Worm (Caenorhabditis elegans): ENCODE results near the gene psmd-9.
A peak's percentile ranks its signal among the peaks of the same experiment; 100 is the strongest.

psmd-9 gene

DNA sequence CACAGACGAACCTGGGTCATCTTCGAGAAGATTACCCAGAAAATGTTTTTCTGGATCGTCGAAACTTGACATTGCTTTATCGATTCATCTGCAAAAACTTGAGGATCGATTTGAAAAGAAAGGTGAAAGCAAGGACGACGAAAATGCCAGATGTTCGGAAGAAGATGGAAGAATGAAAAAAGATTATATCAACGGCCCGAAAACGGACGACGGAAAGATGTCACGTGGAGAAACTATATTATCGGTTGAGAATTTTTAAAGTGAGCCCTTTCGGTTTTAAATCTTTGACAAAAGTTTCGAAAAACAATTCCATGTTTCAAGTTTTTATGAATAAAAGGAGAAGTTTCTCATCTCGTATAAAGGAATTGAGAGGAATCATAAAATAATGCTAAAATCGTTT, 43.7 kb upstream of the psmd-9 start, which contains the start of gene dnj-5:
Gene dnj-5 (minus strand): TSS at position 101 of the 400 bp plus-strand sequence.
- no peak for TF ChIP-seq unc-55 (GFP tag; optimal IDR thresholded peaks at IDR 0.05)
- no peak for TF ChIP-seq nhr-11 (tag; optimal IDR thresholded peaks at IDR 0.05)
- no peak for TF ChIP-seq ztf-1 (GFP tag; conservative IDR thresholded peaks at IDR 0.05)

- TF ChIP-seq ztf-11 (tag; optimal IDR thresholded peaks at IDR 0.05), result no peak
- TF ChIP-seq crh-2 (tag; optimal IDR thresholded peaks at IDR 0.05), result peak; percentile 26
- peak; percentile 17 for TF ChIP-seq zag-1 (tag; optimal IDR thresholded peaks at IDR 0.05)
- TF ChIP-seq nhr-77 (tag; optimal IDR thresholded peaks at IDR 0.05), result no peak
- peak; percentile 36 for TF ChIP-seq C34F6.9 (tag; optimal IDR thresholded peaks at IDR 0.05)
- no peak for TF ChIP-seq Y55F3AM.14 (GFP tag; optimal IDR thresholded peaks at IDR 0.05)
- TF ChIP-seq ztf-1 (GFP tag; conservative IDR thresholded peaks at IDR 0.05), result no peak
- TF ChIP-seq sma-9 (GFP tag; optimal IDR thresholded peaks at IDR 0.05), result peak; percentile 15
- TF ChIP-seq sma-9 (tag; optimal IDR thresholded peaks at IDR 0.05), result no peak
- peak; percentile 1 for TF ChIP-seq gmeb-1 (tag; optimal IDR thresholded peaks at IDR 0.05)
- peak in 1 of 2 experiments; percentile 37 for TF ChIP-seq lsy-2 (tag; optimal IDR thresholded peaks at IDR 0.05)
- peak; percentile 60 for TF ChIP-seq fos-1 (tag; optimal IDR thresholded peaks at IDR 0.05)
- peak; percentile 6 for TF ChIP-seq unc-55 (GFP tag; optimal IDR thresholded peaks at IDR 0.05)
- TF ChIP-seq nhr-129 (tag; optimal IDR thresholded peaks at IDR 0.05), result peak; percentile 84
- TF ChIP-seq F13H6.1 (tag; optimal IDR thresholded peaks at IDR 0.05), result peak; percentile 70
Observed at ce11 chrII:6858835-6859234, 43.1 kb upstream of the psmd-9 start.

ce11 chrII:6860043-6860442, 41.9 kb upstream of the psmd-9 start:
- no peak for TF ChIP-seq crh-2 (tag; optimal IDR thresholded peaks at IDR 0.05)
- no peak for TF ChIP-seq sma-3 (GFP tag; optimal IDR thresholded peaks at IDR 0.05)
- TF ChIP-seq ZK546.5 (tag; optimal IDR thresholded peaks at IDR 0.05), result no peak
- no peak for TF ChIP-seq zag-1 (tag; optimal IDR thresholded peaks at IDR 0.05)
- TF ChIP-seq aly-2 (tag; optimal IDR thresholded peaks at IDR 0.05), result no peak
- TF ChIP-seq peb-1 (tag; optimal IDR thresholded peaks at IDR 0.05), result no peak
- no peak for TF ChIP-seq fos-1 (tag; optimal IDR thresholded peaks at IDR 0.05)
- TF ChIP-seq unc-39 (tag; optimal IDR thresholded peaks at IDR 0.05), result no peak
- no peak for TF ChIP-seq nhr-77 (tag; optimal IDR thresholded peaks at IDR 0.05)
- TF ChIP-seq snpc-4 (tag; optimal IDR thresholded peaks at IDR 0.05), result no peak
- TF ChIP-seq ztf-4 (tag; optimal IDR thresholded peaks at IDR 0.05), result no peak
- no peak for TF ChIP-seq nhr-25 (tag; optimal IDR thresholded peaks at IDR 0.05)
- no peak for TF ChIP-seq R02D3.7 (tag; optimal IDR thresholded peaks at IDR 0.05)
- TF ChIP-seq nhr-237 (tag; optimal IDR thresholded peaks at IDR 0.05), result no peak
- TF ChIP-seq elt-1 (tag; optimal IDR thresholded peaks at IDR 0.05), result no peak
- no peak for TF ChIP-seq ceh-82 (tag; optimal IDR thresholded peaks at IDR 0.05)
- no peak for TF ChIP-seq nhr-23 (tag; optimal IDR thresholded peaks at IDR 0.05)

ce11 chrII:6863652-6864051, 38.2 kb upstream of the psmd-9 start, which contains the start of gene aff-1:
aff-1 (minus strand) TSS chrII:6863752.
- no peak for TF ChIP-seq snpc-4 (tag; optimal IDR thresholded peaks at IDR 0.05)
- TF ChIP-seq nhr-6 (tag; optimal IDR thresholded peaks at IDR 0.05), result no peak
- no peak for TF ChIP-seq C34F6.9 (tag; optimal IDR thresholded peaks at IDR 0.05)
- TF ChIP-seq egl-27 (tag; optimal IDR thresholded peaks at IDR 0.05), result no peak
- no peak for TF ChIP-seq ama-1 (optimal IDR thresholded peaks at IDR 0.05)
- TF ChIP-seq mbf-1 (tag; optimal IDR thresholded peaks at IDR 0.05), result no peak
- no peak for TF ChIP-seq blmp-1 (tag; optimal IDR thresholded peaks at IDR 0.05; ENCODE audit: insufficient read depth)
- no peak for TF ChIP-seq mdl-1 (tag; optimal IDR thresholded peaks at IDR 0.05)
- TF ChIP-seq peb-1 (tag; optimal IDR thresholded peaks at IDR 0.05), result no peak
- no peak for TF ChIP-seq Y55F3AM.14 (GFP tag; optimal IDR thresholded peaks at IDR 0.05)
- TF ChIP-seq ceh-16 (tag; optimal IDR thresholded peaks at IDR 0.05), result no peak
- TF ChIP-seq R02D3.7 (tag; optimal IDR thresholded peaks at IDR 0.05), result no peak
- no peak for TF ChIP-seq F13H6.1 (tag; optimal IDR thresholded peaks at IDR 0.05)
- no peak for TF ChIP-seq sem-4 (tag; optimal IDR thresholded peaks at IDR 0.05)
- no peak for TF ChIP-seq gmeb-1 (tag; optimal IDR thresholded peaks at IDR 0.05)
- TF ChIP-seq sma-3 (GFP tag; optimal IDR thresholded peaks at IDR 0.05), result no peak

- TF ChIP-seq lsy-2 (tag; optimal IDR thresholded peaks at IDR 0.05), result peak in 1 of 2 experiments; percentile 15
- no peak for TF ChIP-seq mdl-1 (tag; optimal IDR thresholded peaks at IDR 0.05)
- peak; percentile 92 for TF ChIP-seq crh-2 (tag; optimal IDR thresholded peaks at IDR 0.05)
Observed at ce11 chrII:6870803-6871202, 31.1 kb upstream of the psmd-9 start, which contains the start of gene clhm-1. clhm-1 (minus strand) TSS chrII:6871009.

All from whole organism, L2 larva.